Fruit fly (Drosophila melanogaster) whole organism: ENCODE measurements around the gene tws.
A peak's percentile ranks its signal among the peaks of the same experiment; 100 is the strongest.

Source experiments
- CG8478 ChIP-seq: fragments of >200 bp; optimal IDR thresholded peaks from 2 replicates; lab custom pipeline; 2018; ENCODE audit warnings: inconsistent platforms
- Dll ChIP-seq: fragments of >200 bp; optimal IDR thresholded peaks from 2 replicates; lab custom pipeline; 2017
- EcR ChIP-seq, 2 experiments: fragments of >200 bp; optimal IDR thresholded peaks; 2 replicates each; lab custom pipeline; 2017; ENCODE audit warnings: missing biosample characterization in 2 of 2, missing genetic modification characterization in 2 of 2, missing genetic modification reagents in 2 of 2
- pan ChIP-seq: fragments of >200 bp; optimal IDR thresholded peaks from 2 replicates; lab custom pipeline; 2017
- psq ChIP-seq: fragments of >200 bp; optimal IDR thresholded peaks from 2 replicates; lab custom pipeline; 2017
- usp ChIP-seq: fragments of >200 bp; optimal IDR thresholded peaks from 2 replicates; lab custom pipeline; 2017; ENCODE audit warnings: missing biosample characterization, missing genetic modification characterization, mixed read lengths

Gene tws

DNA sequence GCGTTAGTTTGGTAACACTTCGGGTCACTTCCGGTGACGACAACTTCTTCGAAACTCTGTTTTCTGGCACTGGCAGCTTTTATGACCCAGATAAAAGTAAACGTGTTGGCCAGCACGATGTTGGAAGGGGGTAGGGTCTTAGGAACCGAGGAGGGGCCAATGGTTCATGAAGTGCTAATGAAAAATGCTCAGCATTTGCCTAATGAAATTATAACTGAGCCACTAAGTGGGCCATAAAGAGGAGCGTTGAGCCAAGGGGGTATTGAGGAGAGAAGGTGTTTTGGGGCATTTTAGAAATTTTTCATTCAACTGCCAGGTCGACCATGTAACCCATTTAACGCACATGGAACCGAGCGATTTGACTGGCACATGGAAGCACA, 41.3 kb downstream of the tws start:
- TF ChIP-seq EcR (GFP tag; optimal IDR thresholded peaks at IDR 0.05; lab: Kevin White, UChicago), result no peak
- TF ChIP-seq usp (GFP tag; lab: Kevin White, UChicago), result no peak
- TF ChIP-seq Dll (lab: Kevin White, UChicago), result no peak
- no peak for TF ChIP-seq CG8478 (lab: Kevin White, UChicago)

DNA sequence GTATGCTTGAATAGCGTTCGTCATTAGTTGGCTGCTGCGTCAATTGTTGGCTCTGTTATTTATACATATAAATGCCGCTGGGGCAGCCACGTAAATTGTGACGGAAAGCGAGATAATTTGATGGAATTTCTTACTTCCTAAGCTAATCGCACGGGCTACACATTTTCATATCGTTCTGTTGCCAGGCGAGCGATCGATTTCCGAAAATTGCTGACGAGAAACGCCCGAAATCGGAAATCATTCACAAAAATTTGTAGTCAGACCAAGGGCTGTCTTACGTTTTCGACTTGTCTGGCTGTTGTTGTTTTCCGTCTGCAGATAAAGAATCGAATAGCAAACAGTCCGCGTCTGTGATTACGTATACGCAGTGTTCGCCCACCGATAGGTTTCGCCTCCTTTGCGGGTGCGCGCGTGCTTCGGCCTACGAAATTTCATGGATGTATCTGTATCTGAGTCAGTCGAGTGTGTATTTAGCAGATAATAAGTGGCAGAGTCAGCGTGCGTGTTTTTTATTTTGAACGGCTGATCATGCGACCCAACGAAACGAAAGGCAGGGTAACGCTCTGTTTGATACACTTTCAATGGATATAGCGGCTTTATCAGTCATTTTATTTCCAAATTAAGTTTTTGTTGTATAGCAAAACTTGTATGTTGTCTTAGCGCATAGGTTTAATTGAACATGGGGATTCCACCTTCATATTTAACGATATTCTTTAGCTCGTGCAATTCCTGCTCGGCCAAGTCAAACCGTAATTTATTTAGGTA, 41.9 kb downstream of the tws start:
- TF ChIP-seq Dll (lab: Kevin White, UChicago), result no peak
- no peak for TF ChIP-seq usp (GFP tag; lab: Kevin White, UChicago)
- TF ChIP-seq psq (lab: Kevin White, UChicago), result no peak
- no peak for TF ChIP-seq pan (lab: Kevin White, UChicago)
- TF ChIP-seq EcR (GFP tag; optimal IDR thresholded peaks at IDR 0.05; lab: Kevin White, UChicago), result no peak
- TF ChIP-seq CG8478 (lab: Kevin White, UChicago), result no peak

DNA sequence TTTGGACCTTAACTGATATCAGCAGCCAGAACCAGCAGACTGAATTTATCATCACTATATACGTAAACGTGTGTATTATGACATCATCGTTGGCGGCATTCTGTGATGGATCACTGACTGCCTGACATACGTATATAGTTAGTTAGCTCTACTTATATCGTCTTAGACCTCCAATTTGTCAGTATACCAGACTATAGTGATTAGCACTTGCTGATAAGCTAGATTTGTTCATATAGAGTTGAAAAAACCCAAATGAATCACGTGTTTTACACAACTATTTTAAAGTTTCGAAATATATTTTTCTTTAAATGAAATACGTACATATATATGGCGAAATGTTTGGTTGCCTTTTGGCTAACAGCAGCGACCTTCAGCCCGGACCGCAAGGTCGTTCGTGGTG, 43.8 kb downstream of the tws start:
- TF ChIP-seq CG8478 (lab: Kevin White, UChicago) (no peak), psq (lab: Kevin White, UChicago) (no peak), usp (GFP tag; lab: Kevin White, UChicago) (no peak), EcR (GFP tag; optimal IDR thresholded peaks at IDR 0.05; lab: Kevin White, UChicago) (no peak), Dll (lab: Kevin White, UChicago) (no peak), pan (lab: Kevin White, UChicago) (no peak)

DNA sequence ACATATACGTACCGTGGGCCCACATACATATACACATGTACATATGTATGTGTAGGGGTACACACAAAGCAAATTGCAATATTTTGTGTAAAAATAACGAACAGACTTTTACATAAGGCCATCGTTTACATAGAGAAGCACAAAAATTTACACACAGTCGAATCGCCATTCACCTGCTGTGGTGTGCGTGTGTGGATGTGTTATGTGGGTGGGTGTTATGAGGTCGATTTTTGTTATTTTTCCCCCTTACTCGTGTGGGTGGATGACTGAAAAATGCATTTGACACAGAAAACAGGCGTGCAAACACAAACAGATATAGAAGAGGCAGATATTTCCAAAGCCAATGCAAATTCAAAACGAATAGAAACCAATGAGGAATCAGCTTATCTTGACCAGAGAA, 44.5 kb downstream of the tws start:
- TF ChIP-seq pan (lab: Kevin White, UChicago), result no peak
- no peak for TF ChIP-seq EcR (GFP tag; optimal IDR thresholded peaks at IDR 0.05; lab: Kevin White, UChicago)
- no peak for TF ChIP-seq usp (GFP tag; lab: Kevin White, UChicago)
- no peak for TF ChIP-seq Dll (lab: Kevin White, UChicago)
- no peak for TF ChIP-seq psq (lab: Kevin White, UChicago)
- TF ChIP-seq CG8478 (lab: Kevin White, UChicago), result no peak

DNA sequence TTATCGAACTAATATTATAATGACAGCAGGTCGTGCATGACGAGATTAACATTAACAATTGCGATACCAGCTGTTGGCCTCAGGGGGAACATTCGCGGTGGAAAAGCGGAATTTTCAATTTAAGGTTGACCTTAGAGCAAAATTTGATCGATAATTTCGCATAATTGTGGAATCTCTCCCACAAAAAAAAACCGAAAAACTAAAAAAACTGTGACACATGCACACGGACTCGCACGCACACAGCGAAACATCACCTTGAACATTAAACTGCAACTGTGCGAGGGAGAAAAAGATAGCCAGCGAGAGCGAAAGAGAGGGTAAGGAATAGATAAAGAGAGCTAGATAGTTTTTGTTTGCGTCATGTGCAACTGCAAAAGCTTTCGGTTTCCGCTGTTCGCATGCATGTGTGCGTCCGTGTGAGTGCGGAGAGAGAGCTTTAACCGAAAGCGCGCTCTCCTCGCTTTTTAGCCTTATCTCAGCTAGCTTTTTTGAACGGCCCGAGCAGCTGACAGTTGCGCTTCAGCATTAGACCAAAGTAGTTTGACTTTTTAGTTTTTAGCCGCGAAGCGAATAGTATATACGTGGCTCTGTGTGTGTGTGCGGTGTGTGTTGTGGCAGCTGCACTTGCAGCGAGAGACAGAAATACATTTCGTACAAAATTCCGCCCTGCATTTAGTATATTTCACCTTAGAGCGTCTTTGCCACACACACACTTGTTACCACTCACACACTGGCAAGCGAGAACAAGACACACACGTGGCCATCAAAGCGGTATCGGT, 46.1 kb downstream of the tws start:
- TF ChIP-seq EcR (GFP tag; optimal IDR thresholded peaks at IDR 0.05; lab: Kevin White, UChicago) (no peak), psq (lab: Kevin White, UChicago) (no peak), pan (lab: Kevin White, UChicago) (no peak), CG8478 (lab: Kevin White, UChicago) (no peak)

DNA sequence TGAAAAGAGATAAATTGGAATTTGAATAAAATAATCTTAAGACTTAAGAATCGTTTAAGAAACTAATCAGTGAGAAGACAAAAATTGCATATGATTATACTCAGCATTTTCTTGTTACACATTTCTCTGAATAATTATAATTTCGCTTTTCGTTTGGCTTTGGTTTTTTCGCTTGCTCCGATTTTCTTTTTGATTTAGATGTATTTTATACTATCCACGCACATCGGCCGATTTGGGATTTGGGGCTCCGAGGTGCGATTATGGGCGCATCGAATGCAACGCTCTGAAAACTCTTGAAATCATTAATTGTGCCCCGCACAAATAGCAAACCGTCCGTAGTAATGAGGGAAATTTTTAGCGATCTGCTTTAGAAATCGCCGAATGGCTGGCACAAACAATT, 48.1 kb downstream of the tws start:
- no peak for TF ChIP-seq pan (lab: Kevin White, UChicago)

DNA sequence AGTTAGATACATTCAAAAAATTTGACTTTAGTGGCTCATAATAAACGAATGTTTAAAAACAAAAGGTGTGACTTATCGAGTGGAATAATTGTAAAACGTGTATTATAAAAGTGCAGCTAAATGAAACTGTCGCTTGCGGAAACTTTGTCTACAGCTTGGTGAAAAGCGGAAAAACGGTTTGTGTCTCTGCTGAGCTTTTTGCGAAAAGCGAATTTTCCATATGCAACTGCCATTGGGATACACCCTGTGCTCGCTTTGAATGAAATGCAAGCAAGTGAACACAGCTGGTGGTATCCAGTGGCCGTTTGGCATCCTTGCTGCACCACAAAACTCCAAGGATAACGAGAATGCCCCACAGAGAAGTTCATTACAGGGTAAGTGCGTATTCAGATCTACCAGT, 48.7 kb downstream of the tws start:
- TF ChIP-seq usp (GFP tag; lab: Kevin White, UChicago) (no peak), psq (lab: Kevin White, UChicago) (no peak), pan (lab: Kevin White, UChicago) (no peak), Dll (lab: Kevin White, UChicago) (no peak), EcR (GFP tag; optimal IDR thresholded peaks at IDR 0.05; lab: Kevin White, UChicago) (no peak), CG8478 (lab: Kevin White, UChicago) (no peak)

DNA sequence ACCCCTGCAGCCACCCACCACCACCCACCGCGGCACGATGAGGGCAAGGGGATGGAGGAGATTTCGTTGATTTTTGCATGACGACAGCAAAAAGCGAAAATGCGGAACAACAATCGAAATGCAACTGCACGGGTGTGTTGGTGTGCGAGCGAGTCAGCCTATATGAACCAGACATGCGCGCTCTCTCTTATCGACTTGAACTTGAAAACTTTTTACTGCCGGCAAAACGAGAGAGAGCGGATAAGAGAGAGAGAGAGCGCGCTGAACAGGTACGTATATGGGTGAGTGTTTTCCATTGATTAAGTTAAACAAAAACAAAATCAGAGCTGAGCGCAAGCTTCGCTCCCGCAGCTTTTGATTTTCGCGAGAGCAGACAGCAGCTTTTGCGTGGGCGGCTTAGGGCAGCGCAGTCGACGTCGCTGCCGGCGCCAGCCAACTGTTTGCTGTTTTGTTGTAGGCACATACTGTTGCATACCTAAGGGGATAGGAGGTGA, 50.4 kb downstream of the tws start:
- peak; percentile 62 for TF ChIP-seq CG8478 (lab: Kevin White, UChicago)
- TF ChIP-seq psq (lab: Kevin White, UChicago), result no peak
- TF ChIP-seq pan (lab: Kevin White, UChicago), result no peak
- TF ChIP-seq Dll (lab: Kevin White, UChicago), result peak; percentile 94
- no peak for TF ChIP-seq EcR (GFP tag; optimal IDR thresholded peaks at IDR 0.05; lab: Kevin White, UChicago)
- TF ChIP-seq usp (GFP tag; lab: Kevin White, UChicago), result no peak

DNA sequence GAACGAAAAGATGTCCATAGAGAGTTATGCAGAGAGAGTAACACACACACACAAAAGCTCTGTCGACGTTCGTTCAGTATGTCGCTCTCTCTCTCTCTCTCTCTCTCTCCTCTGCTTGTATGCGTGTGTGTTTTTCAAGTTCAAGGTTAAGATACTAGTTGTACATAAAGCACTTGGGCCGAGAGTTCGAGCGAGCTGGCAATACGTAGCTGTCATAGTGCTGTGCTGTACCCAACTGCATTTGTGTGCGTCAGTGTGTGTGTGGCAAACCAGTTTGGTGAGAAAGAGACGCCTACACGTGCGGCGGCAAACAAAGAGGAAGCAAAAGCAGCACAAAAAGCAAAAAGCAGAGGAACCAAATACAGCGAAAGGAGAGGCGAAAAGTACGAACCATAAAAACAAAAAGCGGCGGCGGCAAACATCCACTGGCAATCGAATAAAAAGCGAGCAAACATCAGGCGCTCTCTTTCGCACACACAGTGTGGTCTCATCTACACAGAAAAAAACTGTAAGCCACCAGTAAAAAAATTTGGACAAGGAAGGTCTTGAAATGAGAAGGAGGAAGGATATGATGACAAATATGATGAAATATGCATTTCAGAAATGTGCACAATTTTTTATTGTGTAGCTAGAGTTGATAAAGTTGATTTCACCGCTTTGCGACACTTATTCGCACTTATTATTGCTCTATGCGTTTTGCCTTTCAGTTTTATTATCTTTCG, 52.2 kb downstream of the tws start:
- TF ChIP-seq Dll (lab: Kevin White, UChicago) (peak; percentile 37), psq (lab: Kevin White, UChicago) (no peak), CG8478 (lab: Kevin White, UChicago) (peak; percentile 41)

DNA sequence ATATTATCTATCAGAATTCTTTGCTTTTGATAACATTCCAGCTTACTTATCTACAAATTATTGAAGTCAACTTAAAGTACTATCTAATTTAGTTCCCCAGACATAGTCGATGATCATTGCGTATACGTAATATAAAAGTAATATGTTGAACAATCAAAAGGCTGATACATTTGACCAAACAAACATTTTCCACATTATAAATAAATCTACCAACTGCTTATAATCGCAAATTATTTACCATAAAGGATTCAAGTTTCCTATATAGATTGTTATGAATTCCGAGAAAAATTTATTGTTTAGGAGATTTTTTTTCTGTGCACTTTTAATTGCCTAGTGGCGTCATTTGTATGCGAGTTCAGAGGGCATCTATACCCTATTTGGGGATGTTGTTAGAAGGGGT, 52.9 kb downstream of the tws start:
- TF ChIP-seq pan (lab: Kevin White, UChicago) (no peak), usp (GFP tag; lab: Kevin White, UChicago) (no peak)

DNA sequence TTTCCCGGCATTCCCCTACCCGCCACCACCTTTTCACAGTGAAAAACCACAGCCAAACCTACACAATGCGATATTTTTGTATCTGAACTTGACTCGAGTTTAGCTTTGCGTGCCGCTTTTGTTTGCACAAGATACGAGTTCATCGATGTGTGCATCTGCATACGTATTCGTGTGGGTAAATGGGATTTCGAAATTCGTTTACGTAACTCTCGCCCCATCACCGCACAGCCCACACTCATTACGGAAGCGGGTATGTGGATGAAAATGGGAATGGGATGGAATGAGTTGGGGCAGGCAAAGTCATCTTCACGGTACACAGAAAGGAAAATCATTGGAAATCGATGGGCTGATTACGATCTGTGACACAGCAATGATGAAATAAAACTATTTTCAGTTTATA, 53.4 kb downstream of the tws start:
- TF ChIP-seq Dll (lab: Kevin White, UChicago), result no peak
- TF ChIP-seq EcR (GFP tag; optimal IDR thresholded peaks at IDR 0.05; lab: Kevin White, UChicago), result no peak
- TF ChIP-seq psq (lab: Kevin White, UChicago), result no peak
- TF ChIP-seq pan (lab: Kevin White, UChicago), result no peak
- no peak for TF ChIP-seq CG8478 (lab: Kevin White, UChicago)
- no peak for TF ChIP-seq usp (GFP tag; lab: Kevin White, UChicago)
